Fruit fly (Drosophila melanogaster): ENCODE measurements around the gene Arl8.

Arl8 gene

dm6 chr3R:8160056-8161017, 33.9 kb downstream of the Arl8 start:
- TF ChIP-seq Hr38 (GFP tag; optimal IDR thresholded peaks at IDR 0.05) (no peak), CG31627 (GFP tag; optimal IDR thresholded peaks at IDR 0.05) (no peak), cyc (GFP tag; optimal IDR thresholded peaks at IDR 0.05) (no peak), Met (GFP tag; optimal IDR thresholded peaks at IDR 0.05) (no peak), CG11762 (GFP tag; optimal IDR thresholded peaks at IDR 0.05; ENCODE audit: insufficient read depth) (no peak), CG11294 (GFP tag; IDR thresholded peaks at IDR 0.05) (no peak), spab (GFP tag; optimal IDR thresholded peaks at IDR 0.05) (no peak), CG3919 (GFP tag; optimal IDR thresholded peaks at IDR 0.05) (no peak)

dm6 chr3R:8164850-8165249, 38.4 kb downstream of the Arl8 start:
- TF ChIP-seq CG3032 (tag; optimal IDR thresholded peaks at IDR 0.05) (no peak), Lpt (GFP tag; optimal IDR thresholded peaks at IDR 0.05) (no peak), fd59A (GFP tag; optimal IDR thresholded peaks at IDR 0.05) (no peak), CG6808 (GFP tag; optimal IDR thresholded peaks at IDR 0.05) (peak; percentile 59), Hr39 (GFP tag; optimal IDR thresholded peaks at IDR 0.05) (no peak), CG11902 (GFP tag; optimal IDR thresholded peaks at IDR 0.05) (no peak), eg (GFP tag; IDR thresholded peaks at IDR 0.05) (no peak), Sox14 (GFP tag; optimal IDR thresholded peaks at IDR 0.05) (no peak), dsx (GFP tag; optimal IDR thresholded peaks at IDR 0.05; ENCODE audit: poor library complexity, severe bottlenecking) (peak; percentile 17), ss (GFP tag; optimal IDR thresholded peaks at IDR 0.05) (peak; percentile 4 to 43), CG6163 (GFP tag; IDR thresholded peaks at IDR 0.05) (no peak; the same call in 2 of the 3 replicates), CG6276 (GFP tag; optimal IDR thresholded peaks at IDR 0.05) (no peak), CG6854 (GFP tag; optimal IDR thresholded peaks at IDR 0.05) (no peak), CG9139 (GFP tag; optimal IDR thresholded peaks at IDR 0.05) (peak; percentile 9), Gug (GFP tag; IDR thresholded peaks at IDR 0.05) (no peak), Ets96B (tag; optimal IDR thresholded peaks at IDR 0.05) (peak; percentile 32), CG3919 (GFP tag; optimal IDR thresholded peaks at IDR 0.05) (no peak), esn (GFP tag; optimal IDR thresholded peaks at IDR 0.05) (no peak), CG7368 (GFP tag; optimal IDR thresholded peaks at IDR 0.05) (no peak), svp (GFP tag) (no peak), CG8319 (GFP tag; optimal IDR thresholded peaks at IDR 0.05) (no peak), CG8119 (GFP tag; IDR thresholded peaks at IDR 0.05) (no peak), cyc (GFP tag; optimal IDR thresholded peaks at IDR 0.05) (no peak), dac (GFP tag; optimal IDR thresholded peaks at IDR 0.05) (no peak), CG8632 (GFP tag; optimal IDR thresholded peaks at IDR 0.05) (no peak), salr (GFP tag; optimal IDR thresholded peaks at IDR 0.05) (no peak), Met (GFP tag; optimal IDR thresholded peaks at IDR 0.05) (no peak), CG6792 (GFP tag; optimal IDR thresholded peaks at IDR 0.05) (no peak), Hr4 (GFP tag; optimal IDR thresholded peaks at IDR 0.05) (no peak), CG1621 (tag; optimal IDR thresholded peaks at IDR 0.05) (no peak), CG32006 (GFP tag; optimal IDR thresholded peaks at IDR 0.05) (no peak), CG11762 (GFP tag; optimal IDR thresholded peaks at IDR 0.05; ENCODE audit: insufficient read depth) (no peak), spab (GFP tag; optimal IDR thresholded peaks at IDR 0.05) (peak; percentile 38), vri (GFP tag; optimal IDR thresholded peaks at IDR 0.05) (no peak), Eip78C (GFP tag) (no peak), pdm3 (GFP tag; optimal IDR thresholded peaks at IDR 0.05) (no peak), CG34406 (GFP tag; optimal IDR thresholded peaks at IDR 0.05) (no peak), CG15336 (GFP tag; IDR thresholded peaks at IDR 0.05) (no peak), CG11294 (GFP tag; IDR thresholded peaks at IDR 0.05) (no peak), achi (GFP tag; optimal IDR thresholded peaks at IDR 0.05) (no peak), CG4318 (GFP tag; optimal IDR thresholded peaks at IDR 0.05) (no peak), CG10669 (GFP tag; optimal IDR thresholded peaks at IDR 0.05) (peak; percentile 14), Ets21C (GFP tag; optimal IDR thresholded peaks at IDR 0.05) (no peak), OdsH (GFP tag; optimal IDR thresholded peaks at IDR 0.05) (no peak), Sox15 (GFP tag; optimal IDR thresholded peaks at IDR 0.05) (no peak), Sox102F (GFP tag; optimal IDR thresholded peaks at IDR 0.05) (peak; percentile 1)
